Fruit fly (Drosophila melanogaster): ENCODE data around the gene CG15812.
A peak's percentile ranks its signal among the peaks of the same experiment; 100 is the strongest.

The CG15812 gene

dm6 chr3L:3134064-3134545, 25.7 kb upstream of the CG15812 start:
- peak; percentile 2 for TF ChIP-seq CG12659 (GFP tag; optimal IDR thresholded peaks at IDR 0.05)
- TF ChIP-seq D19A (tag; optimal IDR thresholded peaks at IDR 0.05), result no peak
- TF ChIP-seq CG4424 (GFP tag; optimal IDR thresholded peaks at IDR 0.05), result no peak
- TF ChIP-seq sob (GFP tag; IDR thresholded peaks at IDR 0.05), result peak; percentile 22; the same call in 1 of the 2 replicates
- peak; percentile 1 for TF ChIP-seq nom (GFP tag; optimal IDR thresholded peaks at IDR 0.05)
- peak; percentile 30 for TF ChIP-seq B-H2 (GFP tag; optimal IDR thresholded peaks at IDR 0.05)
- peak; percentile 38 for TF ChIP-seq scrt (GFP tag; optimal IDR thresholded peaks at IDR 0.05)
- TF ChIP-seq Elba2 (GFP tag; optimal IDR thresholded peaks at IDR 0.05), result no peak
- no peak for TF ChIP-seq hbn (GFP tag; IDR thresholded peaks at IDR 0.05; ENCODE audit: partially characterized antibody)
- no peak for TF ChIP-seq CG8281 (tag; optimal IDR thresholded peaks at IDR 0.05)
- no peak for TF ChIP-seq CG11560 (tag; IDR thresholded peaks at IDR 0.05)
- TF ChIP-seq CG12769 (tag; optimal IDR thresholded peaks at IDR 0.05), result no peak
- TF ChIP-seq Spps (tag; optimal IDR thresholded peaks at IDR 0.05), result no peak
- TF ChIP-seq tgo (GFP tag; IDR thresholded peaks at IDR 0.05), result no peak
- TF ChIP-seq CG9609 (GFP tag; optimal IDR thresholded peaks at IDR 0.05), result no peak
- no peak for TF ChIP-seq CG7963 (GFP tag; IDR thresholded peaks at IDR 0.05; ENCODE audit: partially characterized antibody)
- TF ChIP-seq sc (optimal IDR thresholded peaks at IDR 0.05), result no peak
- no peak for TF ChIP-seq sc (GFP tag; optimal IDR thresholded peaks at IDR 0.05)
- TF ChIP-seq PHDP (tag; optimal IDR thresholded peaks at IDR 0.05), result peak; percentile 14
- TF ChIP-seq pzg (GFP tag; optimal IDR thresholded peaks at IDR 0.05), result no peak
- no peak for TF ChIP-seq Stat92E (GFP tag; optimal IDR thresholded peaks at IDR 0.05)
- TF ChIP-seq CG17328 (GFP tag; IDR thresholded peaks at IDR 0.05), result no peak
- no peak for TF ChIP-seq ro (GFP tag; IDR thresholded peaks at IDR 0.05)
- TF ChIP-seq lov (optimal IDR thresholded peaks at IDR 0.05), result no peak
- no peak for TF ChIP-seq lov (GFP tag; IDR thresholded peaks at IDR 0.05)
- peak; percentile 58 for TF ChIP-seq CG2678 (tag; optimal IDR thresholded peaks at IDR 0.05)
- TF ChIP-seq E2f2 (GFP tag; IDR thresholded peaks at IDR 0.05), result peak; percentile 29; the same call in 1 of the 2 replicates
- peak; percentile 10 for TF ChIP-seq Fer3 (tag; optimal IDR thresholded peaks at IDR 0.05)
- TF ChIP-seq disco-r (GFP tag; optimal IDR thresholded peaks at IDR 0.05), result no peak
- no peak for TF ChIP-seq Side (GFP tag; optimal IDR thresholded peaks at IDR 0.05)
- TF ChIP-seq CG4360 (GFP tag; IDR thresholded peaks at IDR 0.05), result no peak
- no peak for TF ChIP-seq stwl (tag; optimal IDR thresholded peaks at IDR 0.05)
- no peak for TF ChIP-seq HLH4C (GFP tag; IDR thresholded peaks at IDR 0.05; ENCODE audit: partially characterized antibody)
- TF ChIP-seq vvl (GFP tag; IDR thresholded peaks at IDR 0.05), result 0 out of 2 replicates have a peak, but pooled peaks have one; percentile 25
- TF ChIP-seq tap (tag; optimal IDR thresholded peaks at IDR 0.05), result no peak
- no peak for TF ChIP-seq CG6683 (GFP tag; optimal IDR thresholded peaks at IDR 0.05)
- peak; percentile 3; the same call in 1 of the 2 replicates for TF ChIP-seq CG9932 (GFP tag; IDR thresholded peaks at IDR 0.05)
- TF ChIP-seq grau (tag; optimal IDR thresholded peaks at IDR 0.05), result peak; percentile 35
- TF ChIP-seq Rfx (GFP tag; IDR thresholded peaks at IDR 0.05), result peak; percentile 28; the same call in 1 of the 2 replicates
- peak; percentile 29 for TF ChIP-seq CG12391 (tag; optimal IDR thresholded peaks at IDR 0.05)
- no peak for TF ChIP-seq kay (GFP tag; optimal IDR thresholded peaks at IDR 0.05)
- TF ChIP-seq HLHmδ (GFP tag; optimal IDR thresholded peaks at IDR 0.05), result no peak
- no peak for TF ChIP-seq HHEX (GFP tag; optimal IDR thresholded peaks at IDR 0.05)
- peak; percentile 41 for TF ChIP-seq CG13296 (GFP tag; optimal IDR thresholded peaks at IDR 0.05)
- TF ChIP-seq CG3281 (GFP tag; optimal IDR thresholded peaks at IDR 0.05), result peak; percentile 32
- peak; percentile 30 for TF ChIP-seq CG15514 (GFP tag; optimal IDR thresholded peaks at IDR 0.05)
- peak; percentile 52 for TF ChIP-seq gem (tag; optimal IDR thresholded peaks at IDR 0.05)
- no peak for TF ChIP-seq Xrp1 (GFP tag; IDR thresholded peaks at IDR 0.05)
- no peak; the same call in 1 of the 2 replicates for TF ChIP-seq chm (GFP tag; IDR thresholded peaks at IDR 0.05)
- peak; percentile 0 for TF ChIP-seq sd (tag; optimal IDR thresholded peaks at IDR 0.05)
